Fruit fly (Drosophila melanogaster): ENCODE data around the gene CG9168.

DNA sequence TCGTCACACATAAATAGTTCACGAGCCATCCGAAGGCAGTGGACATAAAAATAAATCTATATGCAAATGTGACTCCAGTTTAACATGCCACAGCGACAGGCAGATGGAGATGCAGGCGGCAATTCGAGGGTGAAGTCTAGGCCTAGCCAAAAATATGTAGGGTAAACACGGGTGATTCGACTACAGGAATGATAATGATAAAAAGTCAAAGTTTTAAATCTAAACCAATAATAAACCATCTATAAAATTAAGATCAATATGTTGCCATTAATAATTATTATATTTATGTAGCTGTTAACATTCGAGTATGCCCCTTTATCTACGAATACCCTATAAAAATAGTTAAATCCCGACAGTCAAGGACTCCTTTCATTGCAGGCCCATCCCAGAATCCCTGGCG is 10.1 kb downstream of the CG9168 start:
- TF ChIP-seq CG8159 (tag; optimal IDR thresholded peaks at IDR 0.05): peak; percentile 46
- no peak for TF ChIP-seq Pif1A (GFP tag; optimal IDR thresholded peaks at IDR 0.05)
- no peak for TF ChIP-seq CG34367 (tag; optimal IDR thresholded peaks at IDR 0.05)
- no peak for TF ChIP-seq D1 (tag; optimal IDR thresholded peaks at IDR 0.05)
- TF ChIP-seq CG13204 (GFP tag; optimal IDR thresholded peaks at IDR 0.05): no peak
- no peak for TF ChIP-seq CG12605 (GFP tag; IDR thresholded peaks at IDR 0.05)
- TF ChIP-seq CG10348 (GFP tag; IDR thresholded peaks at IDR 0.05): no peak
- TF ChIP-seq gl (tag; optimal IDR thresholded peaks at IDR 0.05): no peak

Measured in whole organism, pupa.